Fruit fly (Drosophila melanogaster) whole organism, embryonic: ENCODE results near the gene CG14212.

Experiments
- Aef1 ChIP-seq: fragments of 200-800 bp; sonication (Bioruptor generic); IDR thresholded peaks from 3 replicates; pipeline ENCODE4 v1.3.6; 2022; ENCODE audit warnings: missing biosample characterization, missing genetic modification characterization
- Awh ChIP-seq: fragments of 200-800 bp; sonication (Bioruptor generic); IDR thresholded peaks from 2 replicates; pipeline ENCODE4, ENCODE4 v1.3.6; 2022; ENCODE audit warnings: missing biosample characterization, missing genetic modification characterization
- BEAF-32 ChIP-seq: fragments of 200-800 bp; sonication (Bioruptor generic); optimal IDR thresholded peaks from 3 replicates; lab custom pipeline; 2017; ENCODE audit warnings: missing biosample characterization, missing genetic modification characterization, mild to moderate bottlenecking, moderate library complexity, missing genetic modification reagents
- Bgb ChIP-seq: fragments of 200-800 bp; sonication (Bioruptor generic); IDR thresholded peaks from 2 replicates; pipeline ENCODE4 v1.3.6; 2022; ENCODE audit warnings: missing biosample characterization, missing genetic modification characterization; ENCODE audit not compliant: partially characterized antibody
- CG10959 ChIP-seq: fragments of 200-800 bp; sonication (Bioruptor generic); IDR thresholded peaks from 2 replicates; pipeline ENCODE4 v1.3.6; 2022; ENCODE audit warnings: missing biosample characterization, missing genetic modification characterization
- CG11398 ChIP-seq: fragments of 200-800 bp; sonication (Bioruptor generic); optimal IDR thresholded peaks from 2 replicates; lab custom pipeline; 2016; ENCODE audit warnings: missing biosample characterization, missing genetic modification characterization
- CG12071 ChIP-seq: fragments of 200-800 bp; sonication (Bioruptor generic); optimal IDR thresholded peaks from 3 replicates; lab custom pipeline; 2018; ENCODE audit warnings: missing biosample characterization, mild to moderate bottlenecking, missing genetic modification characterization
- CG15011 ChIP-seq: fragments of 200-800 bp; sonication (Bioruptor generic); optimal IDR thresholded peaks from 3 replicates; lab custom pipeline; 2018; ENCODE audit warnings: missing biosample characterization, mild to moderate bottlenecking, missing genetic modification characterization
- CG1647 ChIP-seq: fragments of 200-800 bp; sonication (Bioruptor generic); optimal IDR thresholded peaks from 3 replicates; lab custom pipeline; 2016; ENCODE audit warnings: missing biosample characterization, missing genetic modification characterization
- CG16813 ChIP-seq: fragments of 200-800 bp; sonication (Bioruptor generic); IDR thresholded peaks from 3 replicates; pipeline ENCODE4 v1.3.6; 2022; ENCODE audit warnings: missing biosample characterization, missing genetic modification characterization; ENCODE audit not compliant: partially characterized antibody
- CG2116 ChIP-seq: fragments of 200-800 bp; sonication (Bioruptor generic); optimal IDR thresholded peaks from 3 replicates; lab custom pipeline; 2018; ENCODE audit warnings: missing biosample characterization, mild to moderate bottlenecking, missing genetic modification characterization
- CG2129 ChIP-seq: fragments of 200-800 bp; sonication (Bioruptor generic); IDR thresholded peaks from 2 replicates; pipeline ENCODE4 v1.3.6; 2022; ENCODE audit warnings: missing biosample characterization, missing genetic modification characterization; ENCODE audit not compliant: partially characterized antibody
- CG34376 ChIP-seq: fragments of 200-800 bp; sonication (Bioruptor generic); optimal IDR thresholded peaks from 2 replicates; lab custom pipeline; 2018; ENCODE audit warnings: missing biosample characterization, mild to moderate bottlenecking, missing genetic modification characterization
- CG4282 ChIP-seq: fragments of 200-800 bp; sonication (Bioruptor generic); optimal IDR thresholded peaks from 2 replicates; lab custom pipeline; 2016; ENCODE audit warnings: missing biosample characterization, missing genetic modification characterization
- CG43689 ChIP-seq: fragments of 200-800 bp; sonication (Bioruptor generic); IDR thresholded peaks from 2 replicates; pipeline ENCODE4 v1.3.6; 2022; ENCODE audit warnings: missing biosample characterization, missing genetic modification characterization
- CG7271 ChIP-seq: fragments of 200-800 bp; sonication (Bioruptor generic); optimal IDR thresholded peaks from 2 replicates; lab custom pipeline; 2018; ENCODE audit warnings: missing biosample characterization, mild to moderate bottlenecking, missing genetic modification characterization, moderate library complexity
- CG8944 ChIP-seq: fragments of 200-800 bp; sonication (Bioruptor generic); optimal IDR thresholded peaks from 3 replicates; lab custom pipeline; 2016; ENCODE audit warnings: missing biosample characterization, missing genetic modification characterization
- CG9437 ChIP-seq: fragments of 200-800 bp; sonication (Bioruptor generic); optimal IDR thresholded peaks from 2 replicates; lab custom pipeline; 2018; ENCODE audit warnings: missing biosample characterization, mild to moderate bottlenecking, missing genetic modification characterization
- CG9876 ChIP-seq: fragments of 200-800 bp; sonication (Bioruptor generic); optimal IDR thresholded peaks from 2 replicates; lab custom pipeline; 2016; ENCODE audit warnings: missing biosample characterization, missing genetic modification characterization
- CkIIα-i1 ChIP-seq: fragments of 200-800 bp; sonication (Bioruptor generic); IDR thresholded peaks from 2 replicates; pipeline ENCODE4 v1.3.6; 2022; ENCODE audit warnings: missing biosample characterization, missing genetic modification characterization
- Doc3 ChIP-seq: fragments of 200-800 bp; sonication (Bioruptor generic); IDR thresholded peaks from 3 replicates; pipeline ENCODE4 v1.3.6; 2022; ENCODE audit warnings: missing biosample characterization, missing genetic modification characterization; ENCODE audit not compliant: partially characterized antibody
- Hand ChIP-seq: fragments of 200-800 bp; sonication (Bioruptor generic); optimal IDR thresholded peaks from 2 replicates; lab custom pipeline; 2017; ENCODE audit warnings: mild to moderate bottlenecking, missing biosample characterization, missing genetic modification reagents, missing genetic modification characterization
- MBD-R2 ChIP-seq: fragments of 200-800 bp; sonication (Bioruptor generic); IDR thresholded peaks from 2 replicates; pipeline ENCODE4 v1.3.6; 2022; ENCODE audit warnings: missing biosample characterization, missing genetic modification characterization
- MESR4 ChIP-seq: fragments of 200-800 bp; sonication (Bioruptor generic); optimal IDR thresholded peaks from 2 replicates; lab custom pipeline; 2018; ENCODE audit warnings: missing biosample characterization, mild to moderate bottlenecking, missing genetic modification characterization, moderate library complexity
- MTF-1 ChIP-seq: fragments of 200-800 bp; sonication (Bioruptor generic); optimal IDR thresholded peaks from 2 replicates; lab custom pipeline; 2018; ENCODE audit warnings: missing biosample characterization, mild to moderate bottlenecking, missing genetic modification characterization, borderline replicate concordance
- Med ChIP-seq: fragments of 200-800 bp; sonication (Bioruptor generic); peaks from one replicate; lab custom pipeline; 2016; ENCODE audit warnings: missing biosample characterization, missing genetic modification characterization, mild to moderate bottlenecking, inconsistent platforms, moderate library complexity
- Nf-YB ChIP-seq: fragments of 200-800 bp; sonication (Bioruptor generic); optimal IDR thresholded peaks from 3 replicates; lab custom pipeline; 2019; ENCODE audit warnings: missing biosample characterization, mild to moderate bottlenecking, missing genetic modification characterization, moderate library complexity
- Opbp ChIP-seq: fragments of 200-800 bp; sonication (Bioruptor generic); IDR thresholded peaks from 3 replicates; pipeline ENCODE4 v1.3.6; 2022; ENCODE audit warnings: missing biosample characterization, missing genetic modification characterization; ENCODE audit not compliant: partially characterized antibody
- Trl ChIP-seq, 3 experiments: fragments of >200 bp in 2 of 3; fragments of 200-800 bp in 1 of 3; sonication (Bioruptor generic) in 1 of 3; optimal IDR thresholded peaks; 2 replicates in 1 of 3; 3 replicates in 2 of 3; lab custom pipeline; 2016 to 2017; ENCODE audit warnings: missing biosample characterization in 1 of 3, missing genetic modification characterization in 1 of 3
- bowl ChIP-seq: fragments of 200-800 bp; sonication (Bioruptor generic); IDR thresholded peaks from 2 replicates; pipeline ENCODE4 v1.3.6; 2022; ENCODE audit warnings: missing biosample characterization, missing genetic modification characterization
- btn ChIP-seq: fragments of 200-800 bp; sonication (Bioruptor generic); optimal IDR thresholded peaks from 2 replicates; lab custom pipeline; 2016; ENCODE audit warnings: missing biosample characterization, missing genetic modification characterization
- chm ChIP-seq: fragments of 200-800 bp; sonication (Bioruptor generic); IDR thresholded peaks from 2 replicates; pipeline ENCODE4 v1.3.6; 2022; ENCODE audit warnings: missing biosample characterization, missing genetic modification characterization
- crc ChIP-seq: fragments of 200-800 bp; sonication (Bioruptor generic); optimal IDR thresholded peaks from 2 replicates; lab custom pipeline; 2016; ENCODE audit warnings: missing biosample characterization, missing genetic modification characterization
- crp ChIP-seq, 2 experiments: fragments of 200-800 bp; sonication (Bioruptor generic); optimal IDR thresholded peaks; 2 replicates in 1 of 2; 3 replicates in 1 of 2; lab custom pipeline; 2017; ENCODE audit warnings: missing biosample characterization in 2 of 2, missing genetic modification characterization in 2 of 2, mild to moderate bottlenecking in 1 of 2, moderate library complexity in 1 of 2
- gce ChIP-seq: fragments of 200-800 bp; sonication (Bioruptor generic); IDR thresholded peaks from 3 replicates; pipeline ENCODE4 v1.3.6; 2022; ENCODE audit warnings: missing biosample characterization, missing genetic modification characterization
- ham ChIP-seq: fragments of 200-800 bp; sonication (Bioruptor generic); IDR thresholded peaks from 2 replicates; pipeline ENCODE4 v1.3.6; 2022; ENCODE audit warnings: missing biosample characterization, missing genetic modification characterization
- lilli ChIP-seq: fragments of 200-800 bp; sonication (Bioruptor generic); optimal IDR thresholded peaks from 3 replicates; lab custom pipeline; 2016; ENCODE audit warnings: missing biosample characterization, missing genetic modification characterization
- nerfin-1 ChIP-seq: fragments of 200-800 bp; sonication (Bioruptor generic); optimal IDR thresholded peaks from 3 replicates; lab custom pipeline; 2019; ENCODE audit warnings: missing biosample characterization, mild to moderate bottlenecking, missing genetic modification characterization, moderate library complexity
- oc ChIP-seq: fragments of 200-800 bp; sonication (Bioruptor generic); optimal IDR thresholded peaks from 2 replicates; lab custom pipeline; 2018; ENCODE audit warnings: missing biosample characterization, mild to moderate bottlenecking, missing genetic modification characterization, moderate library complexity
- org-1 ChIP-seq: fragments of 200-800 bp; sonication (Bioruptor generic); optimal IDR thresholded peaks from 2 replicates; lab custom pipeline; 2017; ENCODE audit warnings: missing biosample characterization, missing genetic modification characterization
- pfk ChIP-seq: fragments of 200-800 bp; sonication (Bioruptor generic); optimal IDR thresholded peaks from 2 replicates; lab custom pipeline; 2018; ENCODE audit warnings: missing biosample characterization, mild to moderate bottlenecking, missing genetic modification characterization, moderate library complexity
- slou ChIP-seq: fragments of 200-800 bp; sonication (Bioruptor generic); optimal IDR thresholded peaks from 3 replicates; lab custom pipeline; 2016; ENCODE audit warnings: missing biosample characterization, missing genetic modification characterization
- sqz ChIP-seq: fragments of 200-800 bp; sonication (Bioruptor generic); optimal IDR thresholded peaks from 3 replicates; lab custom pipeline; 2018; ENCODE audit warnings: missing biosample characterization, mild to moderate bottlenecking, missing genetic modification characterization
- sr ChIP-seq: fragments of 200-800 bp; sonication (Bioruptor generic); IDR thresholded peaks from 3 replicates; pipeline ENCODE4 v1.3.6; 2022; ENCODE audit warnings: missing biosample characterization, missing genetic modification characterization
- tio ChIP-seq: fragments of 200-800 bp; sonication (Bioruptor generic); optimal IDR thresholded peaks from 2 replicates; lab custom pipeline; 2017; ENCODE audit warnings: missing biosample characterization, missing genetic modification characterization, inconsistent platforms
- tx ChIP-seq: fragments of 200-800 bp; sonication (Bioruptor generic); optimal IDR thresholded peaks from 2 replicates; lab custom pipeline; 2016; ENCODE audit warnings: missing biosample characterization, missing genetic modification characterization
- vfl ChIP-seq: fragments of 200-800 bp; sonication (Bioruptor generic); optimal IDR thresholded peaks from 2 replicates; lab custom pipeline; 2016; ENCODE audit warnings: missing biosample characterization, missing genetic modification characterization
- wdn ChIP-seq: fragments of 200-800 bp; sonication (Bioruptor generic); IDR thresholded peaks from 2 replicates; pipeline ENCODE4 v1.3.6; 2022; ENCODE audit warnings: missing biosample characterization, missing genetic modification characterization
- wek ChIP-seq: fragments of 200-800 bp; sonication (Bioruptor generic); optimal IDR thresholded peaks from 3 replicates; lab custom pipeline; 2018; ENCODE audit warnings: missing biosample characterization, mild to moderate bottlenecking, missing genetic modification characterization, moderate library complexity
- wor ChIP-seq: fragments of 200-800 bp; sonication (Bioruptor generic); IDR thresholded peaks from 2 replicates; pipeline ENCODE4 v1.3.6; 2022; ENCODE audit warnings: missing biosample characterization, missing genetic modification characterization

Gene CG14212

DNA sequence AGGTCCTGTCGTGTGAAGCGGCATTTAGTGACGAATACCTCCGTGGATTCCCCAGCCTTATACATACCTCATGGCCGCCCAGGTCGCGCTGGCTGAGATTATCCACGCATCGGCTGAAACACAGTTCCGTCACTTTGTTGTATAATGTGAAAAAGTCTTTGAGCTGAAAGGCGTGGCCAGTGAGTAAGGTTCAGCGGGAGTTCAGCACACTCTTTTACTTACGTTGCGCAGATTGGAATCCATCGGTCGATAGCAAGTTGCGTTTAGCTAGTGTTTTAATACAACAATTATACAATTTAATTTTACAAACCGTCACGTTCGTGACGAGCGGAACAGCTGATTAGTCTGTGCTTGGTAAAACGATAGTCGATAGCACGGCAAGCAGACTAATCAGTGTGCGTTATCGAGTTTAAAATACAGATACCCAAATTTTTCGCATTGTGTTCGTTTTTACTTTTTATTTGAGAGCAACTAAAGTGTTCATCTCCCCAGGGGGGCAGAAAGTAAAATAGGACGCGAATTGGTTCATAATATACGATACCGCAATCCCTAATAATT, 7.2 kb upstream of the CG14212 start, which contains the start of the genes Pstk and Tim9b (continued):
- TF ChIP-seq chm (no peak), tx (no peak), bowl (no peak), sqz (GFP tag; lab: Kevin White, UChicago) (no peak), crc (no peak), MBD-R2 (GFP tag; lab: Robert Waterston, UW) (peak; percentile 54), nerfin-1 (no peak), CG16813 (peak; percentile 45; the same call in 1 of the 3 replicates), slou (GFP tag; lab: Kevin White, UChicago) (no peak), Opbp (GFP tag; lab: Robert Waterston, UW) (peak; percentile 59; the same call in 2 of the 3 replicates), CG9437 (no peak), Nf-YB (GFP tag; lab: Kevin White, UChicago) (no peak), Trl (optimal IDR thresholded peaks at IDR 0.05; lab: Kevin White, UChicago) (no peak), Trl (GFP tag; optimal IDR thresholded peaks at IDR 0.05; lab: Kevin White, UChicago) (no peak), CG1647 (GFP tag; lab: Kevin White, UChicago) (no peak), CG9876 (GFP tag; lab: Kevin White, UChicago) (no peak), CG15011 (GFP tag; lab: Kevin White, UChicago) (no peak), oc (tag; lab: Kevin White, UChicago) (no peak), CG4282 (GFP tag; lab: Kevin White, UChicago) (no peak), Med (no peak), wor (GFP tag; lab: Robert Waterston, UW) (no peak), ham (GFP tag; lab: Robert Waterston, UW) (no peak), gce (GFP tag; lab: Robert Waterston, UW) (no peak), btn (GFP tag; lab: Kevin White, UChicago) (no peak), MESR4 (GFP tag; lab: Kevin White, UChicago) (peak; percentile 46), vfl (GFP tag; lab: Kevin White, UChicago) (no peak), crp (GFP tag; optimal IDR thresholded peaks at IDR 0.05; lab: Kevin White, UChicago) (peak; percentile 17 to 85), sr (no peak), CG2116 (GFP tag; lab: Kevin White, UChicago) (peak; percentile 89), CG10959 (GFP tag; lab: Robert Waterston, UW) (no peak), tio (GFP tag; lab: Kevin White, UChicago) (no peak), lilli (GFP tag; lab: Kevin White, UChicago) (no peak), Doc3 (GFP tag; lab: Robert Waterston, UW) (no peak), CG2129 (GFP tag; lab: Robert Waterston, UW) (0 out of 2 replicates have a peak, but pooled peaks have one; percentile 15), Hand (GFP tag; lab: Kevin White, UChicago) (no peak), wek (GFP tag; lab: Kevin White, UChicago) (no peak), Aef1 (GFP tag; lab: Robert Waterston, UW) (no peak), Bgb (peak; percentile 47), CG43689 (GFP tag; lab: Robert Waterston, UW) (no peak), pfk (GFP tag; lab: Kevin White, UChicago) (peak; percentile 28), CG11398 (GFP tag; lab: Kevin White, UChicago) (no peak), org-1 (no peak), wdn (GFP tag; lab: Robert Waterston, UW) (no peak), CkIIα-i1 (GFP tag; lab: Robert Waterston, UW) (no peak), CG12071 (GFP tag; lab: Kevin White, UChicago) (no peak), CG34376 (no peak), CG7271 (no peak), Awh (GFP tag; lab: Robert Waterston, UW) (no peak), CG8944 (GFP tag; lab: Kevin White, UChicago) (no peak), MTF-1 (GFP tag; lab: Kevin White, UChicago) (no peak), BEAF-32 (GFP tag; lab: Kevin White, UChicago) (peak; percentile 55)
